Fruit fly (Drosophila melanogaster) whole organism, embryonic: ENCODE measurements around the gene Muc68D.

ENCODE experiments used
- Awh ChIP-seq: fragments of 200-800 bp; sonication (Bioruptor generic); IDR thresholded peaks from 2 replicates; pipeline ENCODE4, ENCODE4 v1.3.6; 2022; ENCODE audit warnings: missing biosample characterization, missing genetic modification characterization
- Blimp-1 ChIP-seq: fragments of 200-800 bp; sonication (Bioruptor generic); optimal IDR thresholded peaks from 3 replicates; lab custom pipeline; 2018; ENCODE audit warnings: missing biosample characterization, missing genetic modification characterization, mild to moderate bottlenecking, moderate library complexity, missing genetic modification reagents
- CG1024 ChIP-seq: fragments of 200-800 bp; sonication (Bioruptor generic); IDR thresholded peaks from 2 replicates; pipeline ENCODE4 v1.3.6; 2022; ENCODE audit warnings: missing biosample characterization, missing genetic modification characterization
- CG10267 ChIP-seq: fragments of 200-800 bp; sonication (Bioruptor generic); optimal IDR thresholded peaks from 2 replicates; lab custom pipeline; 2018; ENCODE audit warnings: missing biosample characterization, mild to moderate bottlenecking, missing genetic modification characterization, moderate library complexity
- CG10321 ChIP-seq: fragments of 200-800 bp; sonication (Bioruptor generic); IDR thresholded peaks from 2 replicates; pipeline ENCODE4 v1.3.6; 2022; ENCODE audit warnings: missing biosample characterization, missing genetic modification characterization
- CG11247 ChIP-seq: fragments of 200-800 bp; sonication (Bioruptor generic); IDR thresholded peaks from 2 replicates; pipeline ENCODE4 v1.3.6; 2022; ENCODE audit warnings: missing biosample characterization, missing genetic modification characterization
- CG12299 ChIP-seq: fragments of 200-800 bp; sonication (Bioruptor generic); optimal IDR thresholded peaks from 2 replicates; lab custom pipeline; 2018; ENCODE audit warnings: missing biosample characterization, mild to moderate bottlenecking, missing genetic modification characterization
- CG13624 ChIP-seq: fragments of 200-800 bp; sonication (Bioruptor generic); optimal IDR thresholded peaks from 2 replicates; lab custom pipeline; 2016; ENCODE audit warnings: missing biosample characterization, missing genetic modification characterization
- CG13775 ChIP-seq: fragments of 200-800 bp; sonication (Bioruptor generic); optimal IDR thresholded peaks from 3 replicates; lab custom pipeline; 2017; ENCODE audit warnings: missing biosample characterization, mild to moderate bottlenecking, missing genetic modification characterization
- CG13894 ChIP-seq: fragments of 200-800 bp; sonication (Bioruptor generic); optimal IDR thresholded peaks from 3 replicates; lab custom pipeline; 2018; ENCODE audit warnings: missing biosample characterization, mild to moderate bottlenecking, missing genetic modification characterization, moderate library complexity
- CG15011 ChIP-seq: fragments of 200-800 bp; sonication (Bioruptor generic); optimal IDR thresholded peaks from 3 replicates; lab custom pipeline; 2018; ENCODE audit warnings: missing biosample characterization, mild to moderate bottlenecking, missing genetic modification characterization
- CG15479 ChIP-seq: fragments of 200-800 bp; sonication (Bioruptor generic); optimal IDR thresholded peaks from 3 replicates; lab custom pipeline; 2019; ENCODE audit warnings: missing biosample characterization, mild to moderate bottlenecking, missing genetic modification characterization, moderate library complexity
- CG1603 ChIP-seq: fragments of 200-800 bp; sonication (Bioruptor generic); optimal IDR thresholded peaks from 2 replicates; lab custom pipeline; 2019; ENCODE audit warnings: missing biosample characterization, mild to moderate bottlenecking, missing genetic modification characterization, moderate library complexity
- CG18011 ChIP-seq: fragments of 200-800 bp; sonication (Bioruptor generic); optimal IDR thresholded peaks from 2 replicates; lab custom pipeline; 2017; ENCODE audit warnings: missing biosample characterization, missing genetic modification characterization, mild to moderate bottlenecking, moderate library complexity, missing genotype
- CG2875 ChIP-seq: fragments of 200-800 bp; sonication (Bioruptor generic); optimal IDR thresholded peaks from 2 replicates; lab custom pipeline; 2017; ENCODE audit warnings: missing biosample characterization, mild to moderate bottlenecking, missing genetic modification characterization, missing genetic modification reagents
- CG3065 ChIP-seq: fragments of 200-800 bp; sonication (Bioruptor generic); optimal IDR thresholded peaks from 2 replicates; lab custom pipeline; 2016; ENCODE audit warnings: missing biosample characterization, missing genetic modification characterization
- CG32532 ChIP-seq: fragments of 200-800 bp; sonication (Bioruptor generic); IDR thresholded peaks from 2 replicates; pipeline ENCODE4 v1.3.6; 2022; ENCODE audit warnings: missing biosample characterization, missing genetic modification characterization
- CG42726 ChIP-seq: fragments of 200-800 bp; sonication (Bioruptor generic); IDR thresholded peaks from 2 replicates; pipeline ENCODE4 v1.3.6; 2022; ENCODE audit warnings: missing biosample characterization, missing genetic modification characterization; ENCODE audit not compliant: partially characterized antibody
- CG5180 ChIP-seq: fragments of 200-800 bp; sonication (Bioruptor generic); optimal IDR thresholded peaks from 3 replicates; lab custom pipeline; 2017; ENCODE audit warnings: missing biosample characterization, missing genetic modification characterization, mild to moderate bottlenecking, moderate library complexity, missing genetic modification reagents
- E2f2 ChIP-seq: fragments of 200-800 bp; sonication (Bioruptor generic); IDR thresholded peaks from 2 replicates; pipeline ENCODE4 v1.3.6; 2022; ENCODE audit warnings: missing biosample characterization, missing genetic modification characterization
- Hand ChIP-seq: fragments of 200-800 bp; sonication (Bioruptor generic); optimal IDR thresholded peaks from 2 replicates; lab custom pipeline; 2017; ENCODE audit warnings: mild to moderate bottlenecking, missing biosample characterization, missing genetic modification reagents, missing genetic modification characterization
- MBD-R2 ChIP-seq: fragments of 200-800 bp; sonication (Bioruptor generic); IDR thresholded peaks from 2 replicates; pipeline ENCODE4 v1.3.6; 2022; ENCODE audit warnings: missing biosample characterization, missing genetic modification characterization
- Med ChIP-seq: fragments of 200-800 bp; sonication (Bioruptor generic); peaks from one replicate; lab custom pipeline; 2016; ENCODE audit warnings: missing biosample characterization, missing genetic modification characterization, mild to moderate bottlenecking, inconsistent platforms, moderate library complexity
- Side ChIP-seq: fragments of 200-800 bp; sonication (Bioruptor generic); optimal IDR thresholded peaks from 2 replicates; lab custom pipeline; 2016; ENCODE audit warnings: missing biosample characterization, missing genetic modification characterization
- Vsx1 ChIP-seq: fragments of 200-800 bp; sonication (Bioruptor generic); optimal IDR thresholded peaks from 2 replicates; lab custom pipeline; 2017; ENCODE audit warnings: missing biosample characterization, mild to moderate bottlenecking, missing genetic modification characterization, missing genetic modification reagents
- cwo ChIP-seq: fragments of 200-800 bp; sonication (Bioruptor generic); optimal IDR thresholded peaks from 3 replicates; lab custom pipeline; 2017; ENCODE audit warnings: missing biosample characterization, missing genetic modification characterization, mild to moderate bottlenecking, moderate library complexity, missing genetic modification reagents
- disco-r ChIP-seq: fragments of 200-800 bp; sonication (Bioruptor generic); optimal IDR thresholded peaks from 2 replicates; lab custom pipeline; 2016; ENCODE audit warnings: missing biosample characterization, missing genetic modification characterization
- ems ChIP-seq: fragments of 200-800 bp; sonication (Bioruptor generic); optimal IDR thresholded peaks from 3 replicates; lab custom pipeline; 2016; ENCODE audit warnings: missing biosample characterization, missing genetic modification characterization
- kah ChIP-seq: fragments of 200-800 bp; sonication (Bioruptor generic); optimal IDR thresholded peaks from 2 replicates; lab custom pipeline; 2018; ENCODE audit warnings: missing biosample characterization, mild to moderate bottlenecking, missing genetic modification characterization
- lola ChIP-seq, 3 experiments: fragments of >200 bp in 2 of 3; fragments of 200-800 bp in 1 of 3; sonication (Bioruptor generic) in 1 of 3; optimal IDR thresholded peaks; 2 replicates each; lab custom pipeline; 2017 to 2019; ENCODE audit warnings: missing biosample characterization in 3 of 3, missing genetic modification characterization in 3 of 3, mild to moderate bottlenecking in 1 of 3, moderate library complexity in 1 of 3
- nerfin-1 ChIP-seq: fragments of 200-800 bp; sonication (Bioruptor generic); optimal IDR thresholded peaks from 3 replicates; lab custom pipeline; 2019; ENCODE audit warnings: missing biosample characterization, mild to moderate bottlenecking, missing genetic modification characterization, moderate library complexity
- nerfin-2 ChIP-seq: fragments of 200-800 bp; sonication (Bioruptor generic); IDR thresholded peaks from 2 replicates; pipeline ENCODE4 v1.3.6; 2022; ENCODE audit warnings: missing biosample characterization, missing genetic modification characterization; ENCODE audit not compliant: partially characterized antibody
- nom ChIP-seq: fragments of 200-800 bp; sonication (Bioruptor generic); optimal IDR thresholded peaks from 2 replicates; lab custom pipeline; 2017; ENCODE audit warnings: missing biosample characterization, missing genetic modification characterization, mild to moderate bottlenecking, moderate library complexity, missing genetic modification reagents
- odd ChIP-seq: fragments of 200-800 bp; sonication (Bioruptor generic); optimal IDR thresholded peaks from 2 replicates; lab custom pipeline; 2017; ENCODE audit warnings: missing biosample characterization, mild to moderate bottlenecking, missing genetic modification characterization
- onecut ChIP-seq: fragments of 200-800 bp; sonication (Bioruptor generic); IDR thresholded peaks from 2 replicates; pipeline ENCODE4 v1.3.6; 2022; ENCODE audit warnings: missing biosample characterization, missing genetic modification characterization
- pan ChIP-seq, 4 experiments: fragments of >200 bp in 3 of 4; fragments of 200-800 bp in 1 of 4; sonication (Bioruptor generic) in 1 of 4; optimal IDR thresholded peaks in 3 of 4; IDR thresholded peaks in 1 of 4; 2 replicates each; pipeline versions ENCODE4 v1.3.6 to Lab custom; 2017 to 2022; ENCODE audit warnings: missing biosample characterization in 2 of 4, missing genetic modification characterization in 2 of 4, mixed read lengths in 1 of 4
- sd ChIP-seq: fragments of 200-800 bp; sonication (Bioruptor generic); optimal IDR thresholded peaks from 3 replicates; lab custom pipeline; 2018; ENCODE audit warnings: missing biosample characterization, mild to moderate bottlenecking, missing genetic modification characterization, moderate library complexity
- shn ChIP-seq: fragments of 200-800 bp; sonication (Bioruptor generic); optimal IDR thresholded peaks from 3 replicates; lab custom pipeline; 2016; ENCODE audit warnings: missing biosample characterization, missing genetic modification characterization
- sim ChIP-seq: fragments of 200-800 bp; sonication (Bioruptor generic); IDR thresholded peaks from 2 replicates; pipeline ENCODE4 v1.3.6; 2022; ENCODE audit warnings: missing biosample characterization, missing genetic modification characterization
- sisA ChIP-seq: fragments of 200-800 bp; sonication (Bioruptor generic); IDR thresholded peaks from 2 replicates; pipeline ENCODE4 v1.3.6; 2022; ENCODE audit warnings: missing biosample characterization, missing genetic modification characterization
- tll ChIP-seq, 2 experiments: fragments of 200-800 bp in 1 of 2; fragments of >200 bp in 1 of 2; sonication (Bioruptor generic) in 1 of 2; optimal IDR thresholded peaks; 2 replicates each; lab custom pipeline; 2017 to 2019; ENCODE audit warnings: missing biosample characterization in 2 of 2, missing genetic modification characterization in 2 of 2, mild to moderate bottlenecking in 1 of 2, moderate library complexity in 1 of 2
- trem ChIP-seq: fragments of 200-800 bp; optimal IDR thresholded peaks from 3 replicates; lab custom pipeline; 2019; ENCODE audit warnings: missing biosample characterization, mild to moderate bottlenecking, missing genetic modification characterization, moderate library complexity
- usp ChIP-seq: fragments of >200 bp; optimal IDR thresholded peaks from 2 replicates; lab custom pipeline; 2017; ENCODE audit warnings: missing biosample characterization, missing genetic modification characterization
- vvl ChIP-seq: fragments of 200-800 bp; sonication (Bioruptor generic); IDR thresholded peaks from 2 replicates; pipeline ENCODE4 v1.3.6; 2022; ENCODE audit warnings: missing biosample characterization, missing genetic modification characterization

The Muc68D gene

DNA sequence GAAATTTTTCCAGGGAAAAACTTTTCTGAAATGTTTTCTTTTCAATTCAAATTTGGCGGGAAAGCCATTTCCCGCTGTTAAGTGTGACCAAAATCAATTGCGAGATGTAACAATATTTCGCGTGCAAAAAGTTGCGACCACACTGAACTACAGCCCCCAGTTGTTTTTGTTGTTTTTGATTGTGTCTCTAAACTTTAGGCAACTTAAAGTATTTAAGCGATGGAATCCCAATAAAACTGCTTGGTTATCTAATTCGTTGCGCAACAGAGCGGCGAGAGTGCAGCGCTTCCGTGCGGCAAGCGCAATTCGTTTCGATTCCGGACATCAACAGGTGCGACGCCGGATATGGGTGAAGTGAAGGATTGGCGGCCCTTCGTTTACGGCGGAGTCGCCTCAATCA, 51.2 kb downstream of the Muc68D start, which contains the start of gene Bmcp (continued):
- peak; percentile 50 for TF ChIP-seq CG10267 (tag; lab: Kevin White, UChicago)
- no peak for TF ChIP-seq sim (GFP tag; lab: Robert Waterston, UW)
- no peak for TF ChIP-seq nerfin-2 (GFP tag; lab: Robert Waterston, UW)
- TF ChIP-seq, all 482 proteins: peak for 62

DNA sequence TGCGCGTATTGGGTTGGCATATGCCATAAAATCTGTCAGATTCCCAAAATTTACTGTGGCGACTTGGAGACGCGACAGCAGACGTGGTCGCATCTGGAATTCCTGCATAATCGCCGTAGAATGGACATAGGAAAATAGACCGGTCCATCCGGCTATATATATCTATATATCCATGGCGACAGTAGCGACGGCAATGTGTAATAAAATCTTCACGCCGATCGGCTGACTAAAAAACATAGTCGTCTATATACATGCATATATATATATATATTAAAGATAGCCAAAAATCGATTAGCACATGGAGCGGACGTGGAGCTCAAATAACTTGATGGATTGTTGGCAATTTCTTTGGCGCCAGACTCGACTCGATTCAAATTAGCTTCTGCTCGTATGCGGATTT, 54.0 kb downstream of the Muc68D start:
- TF ChIP-seq CG15479 (GFP tag; lab: Kevin White, UChicago) (no peak), CG32532 (GFP tag; lab: Robert Waterston, UW) (no peak), CG1024 (GFP tag; lab: Robert Waterston, UW) (no peak), pan (optimal IDR thresholded peaks at IDR 0.05; lab: Kevin White, UChicago) (no peak), pan (GFP tag; optimal IDR thresholded peaks at IDR 0.05 in 1 of 2, IDR thresholded peaks at IDR 0.05 in 1 of 2) (no peak), CG11247 (no peak), usp (GFP tag; lab: Kevin White, UChicago) (no peak), CG13775 (GFP tag; lab: Kevin White, UChicago) (no peak), CG13624 (GFP tag; lab: Kevin White, UChicago) (no peak), sisA (no peak), shn (GFP tag; lab: Kevin White, UChicago) (no peak), sd (tag; lab: Kevin White, UChicago) (peak; percentile 87), CG10321 (GFP tag; lab: Robert Waterston, UW) (no peak), CG42726 (GFP tag; lab: Robert Waterston, UW) (no peak), Hand (no peak), Side (GFP tag; lab: Kevin White, UChicago) (no peak), cwo (no peak), MBD-R2 (GFP tag; lab: Robert Waterston, UW) (no peak), CG13894 (tag; lab: Kevin White, UChicago) (peak; percentile 95), CG18011 (GFP tag; lab: Kevin White, UChicago) (peak; percentile 5), kah (no peak), CG1603 (tag; lab: Kevin White, UChicago) (no peak)

- peak; percentile 69 for TF ChIP-seq vvl
- TF ChIP-seq CG3065 (GFP tag; lab: Kevin White, UChicago) = no peak
- TF ChIP-seq tll (GFP tag; optimal IDR thresholded peaks at IDR 0.05; lab: Kevin White, UChicago) = no peak
- TF ChIP-seq CG15011 (GFP tag; lab: Kevin White, UChicago) = no peak
- TF ChIP-seq trem (tag; lab: Kevin White, UChicago) = no peak
- peak; percentile 53; the same call in 1 of the 2 replicates for TF ChIP-seq Awh (GFP tag; lab: Robert Waterston, UW)
- no peak for TF ChIP-seq Blimp-1 (GFP tag; lab: Kevin White, UChicago)
- 0 out of 2 replicates have a peak, but pooled peaks have one; percentile 14 for TF ChIP-seq onecut
- TF ChIP-seq E2f2 (GFP tag; lab: Robert Waterston, UW) = no peak
- TF ChIP-seq CG2875 (GFP tag; lab: Kevin White, UChicago) = no peak
- TF ChIP-seq CG12299 (tag; lab: Kevin White, UChicago) = no peak
- peak; percentile 35 for TF ChIP-seq Vsx1 (GFP tag; lab: Kevin White, UChicago)
- no peak for TF ChIP-seq CG5180 (GFP tag; lab: Kevin White, UChicago)
- peak; percentile 2 for TF ChIP-seq nom (GFP tag; lab: Kevin White, UChicago)
- TF ChIP-seq Med (GFP tag; lab: Kevin White, UChicago) = peak; percentile 46
- no peak for TF ChIP-seq nerfin-1 (tag; lab: Kevin White, UChicago)
- no peak for TF ChIP-seq odd (GFP tag; lab: Kevin White, UChicago)
- no peak for TF ChIP-seq disco-r
- TF ChIP-seq ems (GFP tag; lab: Kevin White, UChicago) = no peak
- TF ChIP-seq lola (GFP tag; optimal IDR thresholded peaks at IDR 0.05; lab: Kevin White, UChicago) = no peak
These were observed 54.7 kb downstream of the Muc68D start for dm6 chr3L:11717300-11717699.
